Worm (Caenorhabditis elegans): ENCODE results near the gene clec-178.

ce11 chrIV:5690386-5691080 lies 36.8 kb downstream of the clec-178 start, which contains the start of gene C55C3.8:
- no peak for TF ChIP-seq ref-1 (GFP tag; conservative IDR thresholded peaks at IDR 0.05)
- no peak for TF ChIP-seq ztf-29 (GFP tag; IDR thresholded peaks at IDR 0.05)
- TF ChIP-seq flt-1 (GFP tag; IDR thresholded peaks at IDR 0.05), result no peak
- no peak for TF ChIP-seq klf-2 (GFP tag; conservative IDR thresholded peaks at IDR 0.05)
- TF ChIP-seq med-1 (GFP tag; optimal IDR thresholded peaks at IDR 0.05; ENCODE audit: insufficient read depth), result no peak
- TF ChIP-seq cog-1 (tag; optimal IDR thresholded peaks at IDR 0.05), result no peak
- TF ChIP-seq tab-1 (GFP tag; IDR thresholded peaks at IDR 0.05), result no peak

Data from whole organism, midembryonic.